Fruit fly (Drosophila melanogaster) whole organism: ENCODE results near the gene Ctr9.

Experiments used
- CG8478 ChIP-seq: fragments of >200 bp; optimal IDR thresholded peaks from 2 replicates; lab custom pipeline; 2018; ENCODE audit warnings: inconsistent platforms
- Dll ChIP-seq: fragments of >200 bp; optimal IDR thresholded peaks from 2 replicates; lab custom pipeline; 2017
- EcR ChIP-seq, 2 experiments: fragments of >200 bp; optimal IDR thresholded peaks; 2 replicates each; lab custom pipeline; 2017; ENCODE audit warnings: missing biosample characterization in 2 of 2, missing genetic modification characterization in 2 of 2, missing genetic modification reagents in 2 of 2
- pan ChIP-seq: fragments of >200 bp; optimal IDR thresholded peaks from 2 replicates; lab custom pipeline; 2017
- psq ChIP-seq: fragments of >200 bp; optimal IDR thresholded peaks from 2 replicates; lab custom pipeline; 2017
- usp ChIP-seq: fragments of >200 bp; optimal IDR thresholded peaks from 2 replicates; lab custom pipeline; 2017; ENCODE audit warnings: missing biosample characterization, missing genetic modification characterization, mixed read lengths

DNA sequence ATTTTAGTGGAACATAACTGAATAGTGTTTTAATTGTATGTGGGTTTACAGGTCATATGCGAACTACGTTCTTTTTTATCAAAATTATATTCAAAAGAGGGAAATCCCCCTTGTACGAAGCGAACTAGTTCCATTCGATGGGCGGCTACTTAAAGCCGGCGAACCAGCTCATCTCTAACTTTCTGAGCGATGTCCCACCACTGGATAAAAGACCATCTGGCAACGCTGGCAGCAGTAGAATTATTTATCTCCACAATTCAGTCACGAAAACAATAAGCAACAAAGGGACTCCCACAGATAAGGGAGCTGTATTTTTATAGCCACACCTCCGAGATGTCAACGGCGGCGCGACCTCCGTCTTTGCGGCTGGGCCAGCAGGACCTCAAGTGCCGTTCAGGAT, 11.3 kb upstream of the Ctr9 start, which contains the start of gene Rabex-5:
- TF ChIP-seq psq (lab: Kevin White, UChicago) (no peak), CG8478 (lab: Kevin White, UChicago) (no peak), usp (GFP tag; lab: Kevin White, UChicago) (no peak), EcR (GFP tag; optimal IDR thresholded peaks at IDR 0.05; lab: Kevin White, UChicago) (no peak), pan (lab: Kevin White, UChicago) (no peak), Dll (lab: Kevin White, UChicago) (no peak)
